Worm (Caenorhabditis elegans) whole organism, L4/young adult: ENCODE data around the gene Y51A2A.4.
A peak's percentile ranks its signal among the peaks of the same experiment; 100 is the strongest.

ENCODE experiments used
- W03F9.2 ChIP-seq: fragments of 150-350 bp; optimal IDR thresholded peaks from 2 replicates; lab custom pipeline; 2014; ENCODE audit warnings: missing biosample characterization, missing genetic modification characterization
- dao-5 ChIP-seq: sonication (generic microtip); optimal IDR thresholded peaks from 2 replicates; lab custom pipeline; 2016; ENCODE audit warnings: missing genotype, missing genetic modification characterization, moderate library complexity, missing compliant biosample characterization
- him-1 ChIP-seq: sonication (generic microtip); optimal IDR thresholded peaks from 2 replicates; lab custom pipeline; 2016; ENCODE audit warnings: missing genotype, missing genetic modification reagents, missing genetic modification characterization, missing compliant biosample characterization

Y51A2A.4 gene

ce11 chrV:18290642-18291041 lies at the start of gene Y51A2A.4:
Gene Y51A2A.4, plus strand, starts transcription at chrV:18290942.
- TF ChIP-seq W03F9.2 (tag; lab: Kevin White, UChicago) (no peak), him-1 (no peak), dao-5 (tag; lab: Kevin White, UChicago) (no peak)

- TF ChIP-seq W03F9.2 (tag; lab: Kevin White, UChicago) = peak; percentile 30
- TF ChIP-seq dao-5 (tag; lab: Kevin White, UChicago) = no peak
These were observed 49.4 kb upstream of the Y51A2A.4 start, which contains the start of gene R10E8.8 for ce11 chrV:18241328-18241727. Gene R10E8.8, minus strand, starts transcription at chrV:18241670.

ce11 chrV:18243227-18243626 lies 47.5 kb upstream of the Y51A2A.4 start:
- TF ChIP-seq W03F9.2 (tag; lab: Kevin White, UChicago) (no peak), him-1 (no peak), dao-5 (tag; lab: Kevin White, UChicago) (no peak)

ce11 chrV:18244408-18244807 lies 46.3 kb upstream of the Y51A2A.4 start:
- TF ChIP-seq dao-5 (tag; lab: Kevin White, UChicago) (no peak), W03F9.2 (tag; lab: Kevin White, UChicago) (no peak), him-1 (no peak)

- TF ChIP-seq W03F9.2 (tag; lab: Kevin White, UChicago) (no peak), dao-5 (tag; lab: Kevin White, UChicago) (no peak), him-1 (no peak)
These were observed 44.7 kb upstream of the Y51A2A.4 start for ce11 chrV:18246077-18246476.

ce11 chrV:18252239-18252638 lies 38.5 kb upstream of the Y51A2A.4 start, which contains the start of gene R10E8.1:
Gene R10E8.1, minus strand, starts transcription at chrV:18252416.
- TF ChIP-seq dao-5 (tag; lab: Kevin White, UChicago) = no peak
- TF ChIP-seq W03F9.2 (tag; lab: Kevin White, UChicago) = no peak
- TF ChIP-seq him-1 = no peak

ce11 chrV:18253494-18253893 lies 37.2 kb upstream of the Y51A2A.4 start, which contains the start of gene R10E8.2:
Gene R10E8.2, plus strand, starts transcription at chrV:18253794.
- TF ChIP-seq him-1 = no peak
- no peak for TF ChIP-seq W03F9.2 (tag; lab: Kevin White, UChicago)
- no peak for TF ChIP-seq dao-5 (tag; lab: Kevin White, UChicago)

- no peak for TF ChIP-seq dao-5 (tag; lab: Kevin White, UChicago)
- TF ChIP-seq W03F9.2 (tag; lab: Kevin White, UChicago) = no peak
- TF ChIP-seq him-1 = no peak
These were observed 36.3 kb upstream of the Y51A2A.4 start, which contains the start of gene R10E8.5 for ce11 chrV:18254483-18254882. Gene R10E8.5, plus strand, starts transcription at chrV:18254783.

- TF ChIP-seq him-1 (no peak), W03F9.2 (tag; lab: Kevin White, UChicago) (no peak), dao-5 (tag; lab: Kevin White, UChicago) (no peak)
These were observed 25.2 kb upstream of the Y51A2A.4 start for ce11 chrV:18265514-18265913.

ce11 chrV:18266238-18266637 lies 24.5 kb upstream of the Y51A2A.4 start, which contains the start of gene R10E8.6:
Gene R10E8.6, minus strand, starts transcription at chrV:18266391.
- TF ChIP-seq him-1 (no peak), dao-5 (tag; lab: Kevin White, UChicago) (no peak), W03F9.2 (tag; lab: Kevin White, UChicago) (no peak)

- TF ChIP-seq him-1 = no peak
- TF ChIP-seq dao-5 (tag; lab: Kevin White, UChicago) = no peak
- no peak for TF ChIP-seq W03F9.2 (tag; lab: Kevin White, UChicago)
These were observed 22.0 kb upstream of the Y51A2A.4 start, which contains the start of gene fbxa-213 for ce11 chrV:18268744-18269143. Gene fbxa-213, minus strand, starts transcription at chrV:18268844.

ce11 chrV:18269885-18270284 lies 20.9 kb upstream of the Y51A2A.4 start, which contains the start of gene skr-6:
Gene skr-6, minus strand, starts transcription at chrV:18269985.
- TF ChIP-seq him-1 (no peak), dao-5 (tag; lab: Kevin White, UChicago) (no peak), W03F9.2 (tag; lab: Kevin White, UChicago) (no peak)

ce11 chrV:18270403-18270802 lies 20.3 kb upstream of the Y51A2A.4 start, which contains the start of gene Y37H2C.4:
Gene Y37H2C.4, plus strand, starts transcription at chrV:18270703.
- no peak for TF ChIP-seq W03F9.2 (tag; lab: Kevin White, UChicago)
- TF ChIP-seq dao-5 (tag; lab: Kevin White, UChicago) = no peak
- TF ChIP-seq him-1 = no peak

ce11 chrV:18280778-18281177 lies 10.0 kb upstream of the Y51A2A.4 start, which contains the start of gene Y51A2A.16:
Gene Y51A2A.16, minus strand, starts transcription at chrV:18280878.
- no peak for TF ChIP-seq dao-5 (tag; lab: Kevin White, UChicago)
- TF ChIP-seq W03F9.2 (tag; lab: Kevin White, UChicago) = no peak
- no peak for TF ChIP-seq him-1

- TF ChIP-seq W03F9.2 (tag; lab: Kevin White, UChicago) (no peak), dao-5 (tag; lab: Kevin White, UChicago) (no peak), him-1 (no peak)
These were observed 8.1 kb upstream of the Y51A2A.4 start, which contains the start of gene clec-247 for ce11 chrV:18282597-18282996. Gene clec-247, plus strand, starts transcription at chrV:18282897.
